Worm (Caenorhabditis elegans) whole organism, L4/young adult: Measurements from ENCODE around the gene idpp-16.
A peak's percentile ranks its signal among the peaks of the same experiment; 100 is the strongest.

Experiments
- W03F9.2 ChIP-seq: fragments of 150-350 bp; optimal IDR thresholded peaks from 2 replicates; lab custom pipeline; 2014; ENCODE audit warnings: missing biosample characterization, missing genetic modification characterization
- dao-5 ChIP-seq: sonication (generic microtip); optimal IDR thresholded peaks from 2 replicates; lab custom pipeline; 2016; ENCODE audit warnings: missing genotype, missing genetic modification characterization, moderate library complexity, missing compliant biosample characterization
- him-1 ChIP-seq: sonication (generic microtip); optimal IDR thresholded peaks from 2 replicates; lab custom pipeline; 2016; ENCODE audit warnings: missing genotype, missing genetic modification reagents, missing genetic modification characterization, missing compliant biosample characterization

- TF ChIP-seq W03F9.2 (tag; lab: Kevin White, UChicago): no peak
- peak; percentile 72 for TF ChIP-seq him-1
- TF ChIP-seq dao-5: no peak
These were observed 35.0 kb upstream of the idpp-16 start for ce11 chrV:11641298-11641787.
